Worm (Caenorhabditis elegans) whole organism, early embryonic: ENCODE data around the gene F11A5.15.

Experiments
- ama-1 ChIP-seq: fragments of 150-350 bp; optimal IDR thresholded peaks from 2 replicates; lab custom pipeline; 2014
- ets-7 ChIP-seq: sonication (generic microtip); optimal IDR thresholded peaks from 2 replicates; lab custom pipeline; 2016; ENCODE audit warnings: missing genotype, missing genetic modification characterization, missing compliant biosample characterization
- flt-1 ChIP-seq: fragments of 200-800 bp; sonication (Bioruptor generic); IDR thresholded peaks from 2 replicates; pipeline ENCODE4 v1.3.6; 2022; ENCODE audit warnings: missing genetic modification characterization, missing compliant biosample characterization

ce11 chrV:16259684-16260083 lies 41.3 kb upstream of the F11A5.15 start, which contains the start of gene nhr-127:
- TF ChIP-seq flt-1 (no peak), ama-1 (no peak), ets-7 (tag; lab: Kevin White, UChicago) (no peak)
